Worm (Caenorhabditis elegans): ENCODE data around the gene ZK1240.11.

Gene ZK1240.11

DNA sequence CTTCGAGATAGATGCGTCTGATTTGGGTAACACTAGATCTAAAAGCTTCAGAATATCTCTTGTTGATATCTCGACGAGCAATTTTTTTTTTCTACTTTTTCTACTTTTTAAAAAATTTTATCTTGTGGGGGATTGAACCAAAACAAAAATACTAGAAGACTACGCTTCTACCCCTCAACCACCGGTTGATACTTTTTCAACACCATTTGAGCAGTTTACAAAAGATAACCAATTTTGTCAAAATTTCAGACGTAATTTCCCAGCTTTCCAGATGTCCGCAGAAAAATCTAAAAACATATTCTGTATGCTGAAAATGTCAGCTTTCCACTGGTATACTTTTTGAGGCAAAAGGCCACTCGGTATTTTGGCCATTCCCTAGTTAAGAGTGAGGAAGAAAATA, 20.5 kb upstream of the ZK1240.11 start:
- TF ChIP-seq dao-5 (tag; optimal IDR thresholded peaks at IDR 0.05) (no peak), him-1 (tag; optimal IDR thresholded peaks at IDR 0.05) (no peak), W03F9.2 (tag; optimal IDR thresholded peaks at IDR 0.05) (no peak)

DNA sequence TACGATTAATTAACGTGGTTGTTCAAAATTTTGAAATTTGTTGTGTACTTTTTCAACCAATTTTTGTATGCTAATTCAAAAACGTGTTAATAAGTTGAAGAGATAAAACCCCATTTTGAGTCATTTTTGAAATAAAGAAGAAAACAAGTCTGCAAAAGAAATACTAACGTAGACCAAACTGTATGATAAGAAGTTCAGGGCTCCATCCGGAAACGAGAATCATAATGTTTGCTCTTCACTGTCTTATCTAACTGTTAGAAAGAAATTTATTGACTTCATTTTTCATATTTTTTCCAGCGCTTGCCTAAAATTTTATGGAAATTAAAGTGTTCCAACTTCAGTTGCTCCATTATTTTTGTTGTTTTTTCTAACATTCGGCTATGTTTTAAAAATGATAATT, 19.5 kb upstream of the ZK1240.11 start:
- TF ChIP-seq him-1 (tag; optimal IDR thresholded peaks at IDR 0.05) = no peak
- TF ChIP-seq dao-5 (tag; optimal IDR thresholded peaks at IDR 0.05) = no peak
- TF ChIP-seq W03F9.2 (tag; optimal IDR thresholded peaks at IDR 0.05) = no peak

DNA sequence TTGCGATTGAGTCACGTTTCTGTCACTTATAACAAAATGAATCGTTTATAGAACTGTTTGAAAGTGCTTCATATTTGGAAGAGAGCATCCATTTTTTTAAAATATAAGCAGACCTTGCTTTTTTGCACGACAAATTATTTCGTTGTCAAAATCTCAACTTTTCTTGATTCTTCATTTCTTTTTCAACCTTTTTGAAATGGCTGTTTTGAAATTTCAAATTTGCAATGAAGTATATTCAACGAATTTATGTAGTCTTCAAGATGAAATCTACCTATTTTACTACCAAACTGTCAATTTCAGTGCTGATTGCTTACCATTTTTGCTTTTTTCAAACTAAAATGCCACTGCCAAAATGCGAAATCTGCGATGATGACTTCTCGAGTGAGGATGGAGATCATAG, 18.3 kb upstream of the ZK1240.11 start, which contains the start of gene B0281.3:
TSS of gene B0281.3 (plus strand) at position 301 of the 400 bp plus-strand sequence.
- TF ChIP-seq W03F9.2 (tag; optimal IDR thresholded peaks at IDR 0.05) = no peak

- TF ChIP-seq him-1 (tag; optimal IDR thresholded peaks at IDR 0.05) (no peak), W03F9.2 (tag; optimal IDR thresholded peaks at IDR 0.05) (no peak)
These were observed 12.3 kb upstream of the ZK1240.11 start, which contains the start of the genes trim-21 and B0281.1 for ce11 chrII:2312747-2313146. Gene trim-21 (minus strand): TSS chrII:2312847. Gene B0281.1 (plus strand): TSS chrII:2313067.

ce11 chrII:2317883-2318357, 7.1 kb upstream of the ZK1240.11 start, which contains the start of the genes ZK1240.5 and ZK1240.9:
Gene ZK1240.5 (minus strand): TSS chrII:2317933.
Gene ZK1240.9 (plus strand): TSS chrII:2318189.
- TF ChIP-seq him-1 (tag; optimal IDR thresholded peaks at IDR 0.05) (no peak), dao-5 (tag; optimal IDR thresholded peaks at IDR 0.05) (no peak)

- TF ChIP-seq W03F9.2 (tag; optimal IDR thresholded peaks at IDR 0.05) (no peak), dao-5 (tag; optimal IDR thresholded peaks at IDR 0.05) (no peak), him-1 (tag; optimal IDR thresholded peaks at IDR 0.05) (no peak)
These were observed 5.0 kb upstream of the ZK1240.11 start, which contains the start of gene ZK1240.3 for ce11 chrII:2320097-2320496. Gene ZK1240.3 (plus strand): TSS chrII:2320334.

DNA sequence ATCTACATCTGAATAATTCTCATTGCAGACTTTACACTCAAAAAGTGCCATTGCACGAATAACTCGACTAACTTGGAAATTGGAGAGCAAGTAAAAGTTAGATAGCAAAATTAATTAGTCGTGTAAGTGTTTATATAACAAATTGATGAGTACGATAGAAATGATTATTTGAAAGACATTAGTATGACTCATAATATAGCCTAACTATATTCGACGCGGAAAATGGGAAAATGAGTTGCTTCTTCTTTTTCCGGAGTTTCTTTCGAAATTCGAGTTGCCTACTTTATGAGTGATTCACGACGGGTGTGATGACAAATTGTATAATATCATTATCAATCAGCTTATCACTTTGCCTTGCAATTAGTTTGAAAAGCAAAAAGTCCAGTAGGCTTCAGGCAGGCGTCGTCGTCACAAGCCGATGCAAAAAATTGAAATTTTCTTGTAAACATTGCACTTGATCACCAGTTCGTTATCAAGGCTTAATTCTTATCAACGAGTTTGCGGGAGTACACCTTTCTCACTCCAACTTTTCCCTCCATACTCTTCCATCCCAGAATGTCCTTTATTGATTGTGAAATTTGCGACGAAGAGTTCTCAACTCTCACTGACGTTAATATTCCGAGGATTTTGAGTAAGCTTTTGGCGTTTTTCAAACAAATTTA, 2.1 kb upstream of the ZK1240.11 start, which contains the start of the genes ZK1240.6 and ZK1240.2:
TSS of gene ZK1240.6 (minus strand) at position 51 of the 662 bp plus-strand sequence.
TSS of gene ZK1240.2 (plus strand) at position 520 of the 662 bp plus-strand sequence.
- TF ChIP-seq dao-5 (tag; optimal IDR thresholded peaks at IDR 0.05) = no peak

- TF ChIP-seq him-1 (tag; optimal IDR thresholded peaks at IDR 0.05) (no peak), W03F9.2 (tag; optimal IDR thresholded peaks at IDR 0.05) (no peak), dao-5 (tag; optimal IDR thresholded peaks at IDR 0.05) (no peak)
These were observed 3.9 kb downstream of the ZK1240.11 start, which contains the start of the genes ZK1240.8 and ZK1240.1 for ce11 chrII:2328963-2329442. Gene ZK1240.8 (minus strand): TSS chrII:2329063. Gene ZK1240.1 (plus strand): TSS chrII:2329392.

DNA sequence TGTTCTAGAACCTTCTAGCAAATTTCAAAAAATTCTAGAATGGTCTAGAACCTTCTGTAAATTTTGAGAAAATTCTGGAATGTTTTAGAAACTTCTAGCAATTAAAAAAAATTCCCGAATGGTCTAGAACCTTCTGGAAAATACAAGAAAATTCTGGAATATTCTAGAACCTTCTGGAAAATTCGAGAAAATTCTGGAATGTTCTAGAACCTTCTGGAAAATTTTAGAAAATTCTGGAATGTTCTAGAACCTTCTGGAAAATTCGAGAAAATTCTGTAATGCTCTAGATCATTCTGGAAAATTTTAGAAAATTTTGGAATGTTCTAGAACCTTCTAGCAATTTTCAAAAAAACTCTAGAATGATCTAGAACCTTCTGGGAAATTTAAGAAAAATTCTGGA, 5.4 kb downstream of the ZK1240.11 start:
- TF ChIP-seq W03F9.2 (tag; optimal IDR thresholded peaks at IDR 0.05) (no peak), him-1 (tag; optimal IDR thresholded peaks at IDR 0.05) (no peak), dao-5 (tag; optimal IDR thresholded peaks at IDR 0.05) (no peak)

DNA sequence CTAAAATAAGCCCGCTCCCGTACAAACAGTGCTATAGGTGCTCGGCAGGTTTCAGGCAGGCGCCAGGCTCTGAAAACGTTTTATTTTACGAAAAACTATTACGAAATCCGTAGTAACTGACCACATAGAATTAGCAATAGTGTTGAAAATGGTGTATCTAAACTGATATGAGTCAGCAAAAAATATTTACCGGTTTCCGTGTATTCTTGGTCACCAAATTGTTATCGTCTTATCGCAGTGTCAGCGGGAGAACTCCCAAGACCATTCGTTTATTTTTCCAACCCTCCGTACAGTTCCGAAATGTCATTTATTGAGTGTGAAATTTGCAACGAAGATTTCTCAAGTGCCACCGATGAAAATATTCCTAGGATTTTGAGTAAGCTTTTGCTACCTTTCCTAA, 7.2 kb downstream of the ZK1240.11 start, which contains the start of gene F43C11.8:
TSS of gene F43C11.8 (plus strand) at position 301 of the 400 bp plus-strand sequence.
- no peak for TF ChIP-seq him-1 (tag; optimal IDR thresholded peaks at IDR 0.05)
- no peak for TF ChIP-seq W03F9.2 (tag; optimal IDR thresholded peaks at IDR 0.05)
- TF ChIP-seq dao-5 (tag; optimal IDR thresholded peaks at IDR 0.05) = no peak

DNA sequence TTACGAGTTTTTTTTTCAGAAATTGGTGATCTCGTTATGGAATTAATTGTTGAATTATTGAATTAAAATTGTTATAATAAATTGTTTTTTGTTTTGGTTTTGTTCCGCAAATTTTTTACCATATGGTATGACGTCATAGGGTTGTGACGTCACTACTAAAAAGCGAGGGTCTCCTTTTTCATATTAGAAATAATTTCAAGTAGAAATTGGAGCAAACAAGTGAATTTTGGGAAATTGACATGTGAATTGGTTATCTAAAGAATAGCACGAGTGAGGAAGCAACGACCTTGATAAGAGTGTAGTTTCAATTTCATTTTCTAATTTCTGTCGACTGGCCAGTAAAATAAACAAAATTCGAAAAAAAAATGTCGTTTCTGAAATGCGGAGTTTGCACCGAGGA, 10.5 kb downstream of the ZK1240.11 start, which contains the start of gene F43C11.7:
TSS of gene F43C11.7 (plus strand) at position 326 of the 400 bp plus-strand sequence.
- TF ChIP-seq dao-5 (tag; optimal IDR thresholded peaks at IDR 0.05) (no peak), him-1 (tag; optimal IDR thresholded peaks at IDR 0.05) (no peak), W03F9.2 (tag; optimal IDR thresholded peaks at IDR 0.05) (no peak)

ce11 chrII:2336177-2336576, 11.1 kb downstream of the ZK1240.11 start:
- TF ChIP-seq W03F9.2 (tag; optimal IDR thresholded peaks at IDR 0.05) (no peak), dao-5 (tag; optimal IDR thresholded peaks at IDR 0.05) (no peak), him-1 (tag; optimal IDR thresholded peaks at IDR 0.05) (no peak)

DNA sequence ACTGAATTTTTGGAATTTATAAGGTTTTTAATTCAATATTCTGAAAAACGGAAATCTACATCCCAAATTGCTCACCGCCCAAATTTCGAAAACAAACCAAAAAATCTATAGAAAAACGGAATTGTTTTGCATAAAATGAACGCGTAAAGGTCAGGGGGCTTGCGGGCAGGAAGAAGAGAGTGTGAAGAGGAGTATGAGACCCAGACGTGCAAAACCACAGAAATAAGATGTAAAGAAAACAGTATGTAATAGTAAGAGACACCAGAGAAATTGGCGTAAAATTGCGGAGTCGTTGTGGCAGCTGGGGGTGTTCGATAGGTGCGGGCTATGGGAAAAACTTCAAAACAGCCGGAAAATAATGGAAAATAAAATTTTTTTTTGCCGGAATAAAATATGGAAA, 15.9 kb downstream of the ZK1240.11 start:
- TF ChIP-seq dao-5 (tag; optimal IDR thresholded peaks at IDR 0.05) = no peak
- no peak for TF ChIP-seq W03F9.2 (tag; optimal IDR thresholded peaks at IDR 0.05)
- no peak for TF ChIP-seq him-1 (tag; optimal IDR thresholded peaks at IDR 0.05)

DNA sequence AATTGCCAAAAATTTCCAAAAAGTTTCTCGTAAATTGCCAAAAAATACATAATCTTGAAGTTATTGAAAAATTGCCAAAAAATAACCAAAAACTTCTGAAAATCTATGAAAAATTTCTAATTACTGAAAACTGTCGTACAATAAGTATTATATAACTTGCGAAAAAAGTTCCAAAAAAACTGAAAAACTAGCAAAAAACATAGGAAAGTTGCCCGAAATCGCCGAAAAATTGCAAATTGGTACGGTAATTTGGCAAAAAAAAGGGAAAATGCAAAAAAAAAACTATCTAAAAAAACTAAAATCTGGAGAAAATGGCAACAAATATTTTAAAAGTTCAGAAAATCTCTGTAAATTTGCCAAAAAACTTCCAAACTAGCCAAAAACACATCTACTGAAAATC, 16.5 kb downstream of the ZK1240.11 start, which contains the start of gene enri-1:
TSS of gene enri-1 (minus strand) at position 101 of the 400 bp plus-strand sequence.
- TF ChIP-seq him-1 (tag; optimal IDR thresholded peaks at IDR 0.05) (no peak), W03F9.2 (tag; optimal IDR thresholded peaks at IDR 0.05) (no peak), dao-5 (tag; optimal IDR thresholded peaks at IDR 0.05) (no peak)

Data from whole organism, L4/young adult.